Worm (Caenorhabditis elegans): Measurements from ENCODE around the gene gcy-18.

Gene gcy-18

DNA sequence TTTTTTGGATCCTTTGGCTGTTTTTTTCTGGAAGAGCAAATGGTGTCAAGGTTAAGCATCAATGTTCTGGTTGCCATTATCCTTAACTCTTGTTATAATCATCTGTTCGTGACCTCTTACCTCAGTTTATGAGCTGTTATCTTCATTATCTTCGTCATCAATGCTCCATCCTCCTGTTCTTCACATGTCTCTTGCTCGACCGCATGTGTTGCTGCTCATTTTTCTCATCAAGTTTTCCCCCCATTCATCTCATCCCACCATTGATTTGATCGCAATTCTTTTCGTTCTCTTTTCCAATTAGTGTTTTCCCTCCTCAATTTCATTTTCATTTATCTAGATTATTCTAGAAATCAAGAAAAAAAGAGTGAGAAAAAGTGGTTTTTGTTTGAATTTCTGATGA lies 42.4 kb upstream of the gcy-18 start:
- TF ChIP-seq C08G9.2 (tag; optimal IDR thresholded peaks at IDR 0.05) (no peak), sdc-2 (tag; optimal IDR thresholded peaks at IDR 0.05) (no peak)

DNA sequence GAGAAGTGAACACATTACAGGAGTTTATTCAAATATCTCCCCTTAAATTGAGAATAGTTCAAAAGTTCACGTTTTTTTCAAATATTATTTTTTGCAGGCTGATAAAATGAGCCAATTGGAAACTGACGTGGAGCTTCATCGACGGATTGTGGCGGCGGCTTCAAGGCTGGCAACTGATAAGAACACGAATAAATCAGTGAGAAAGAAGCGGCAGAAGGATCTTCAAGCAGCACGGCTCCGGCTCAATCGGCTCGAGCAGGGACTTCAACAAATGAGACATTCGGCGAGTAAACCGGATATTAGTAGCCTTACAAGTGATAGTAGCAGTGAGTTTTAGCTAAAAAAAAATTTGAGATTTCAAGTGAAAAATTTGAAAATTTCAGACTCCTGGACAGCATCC lies 34.6 kb upstream of the gcy-18 start, which contains the start of gene M02B1.4:
Gene M02B1.4 (minus strand): TSS at position 9 of the 400 bp plus-strand sequence.
- TF ChIP-seq hlh-8 (tag; optimal IDR thresholded peaks at IDR 0.05) (no peak), ceh-2 (tag; optimal IDR thresholded peaks at IDR 0.05) (no peak)

DNA sequence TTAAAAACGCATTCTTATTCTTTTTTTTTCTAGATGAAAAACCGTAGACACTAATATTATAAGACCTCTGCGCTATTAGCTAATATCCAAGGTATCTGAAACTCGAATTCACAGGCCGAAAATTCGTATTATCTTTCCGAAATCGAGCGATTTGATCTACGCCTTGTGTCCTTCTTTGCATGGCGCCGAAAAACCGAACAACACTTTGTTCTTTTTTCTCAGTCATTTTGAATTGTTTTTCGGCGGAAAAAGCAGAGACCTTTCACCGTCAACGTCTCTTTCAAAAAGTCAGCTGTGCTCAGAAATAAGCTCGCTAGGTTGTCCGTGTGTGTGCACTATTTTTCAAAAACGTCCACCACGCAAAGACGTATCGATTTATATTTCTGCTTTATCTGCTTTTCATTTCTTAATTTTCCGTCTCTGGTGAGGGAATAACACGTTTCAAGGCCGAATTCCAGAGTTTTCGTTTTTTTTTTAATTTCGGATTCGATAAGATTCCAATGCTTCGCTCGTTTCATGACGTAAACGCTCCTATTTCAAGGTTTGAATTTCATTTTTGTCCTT lies 29.0 kb upstream of the gcy-18 start:
- no peak for TF ChIP-seq ceh-34 (tag; optimal IDR thresholded peaks at IDR 0.05)
- TF ChIP-seq ceh-48 (tag; optimal IDR thresholded peaks at IDR 0.05) = peak; percentile 49
- TF ChIP-seq nhr-11 (tag; optimal IDR thresholded peaks at IDR 0.05) = no peak

DNA sequence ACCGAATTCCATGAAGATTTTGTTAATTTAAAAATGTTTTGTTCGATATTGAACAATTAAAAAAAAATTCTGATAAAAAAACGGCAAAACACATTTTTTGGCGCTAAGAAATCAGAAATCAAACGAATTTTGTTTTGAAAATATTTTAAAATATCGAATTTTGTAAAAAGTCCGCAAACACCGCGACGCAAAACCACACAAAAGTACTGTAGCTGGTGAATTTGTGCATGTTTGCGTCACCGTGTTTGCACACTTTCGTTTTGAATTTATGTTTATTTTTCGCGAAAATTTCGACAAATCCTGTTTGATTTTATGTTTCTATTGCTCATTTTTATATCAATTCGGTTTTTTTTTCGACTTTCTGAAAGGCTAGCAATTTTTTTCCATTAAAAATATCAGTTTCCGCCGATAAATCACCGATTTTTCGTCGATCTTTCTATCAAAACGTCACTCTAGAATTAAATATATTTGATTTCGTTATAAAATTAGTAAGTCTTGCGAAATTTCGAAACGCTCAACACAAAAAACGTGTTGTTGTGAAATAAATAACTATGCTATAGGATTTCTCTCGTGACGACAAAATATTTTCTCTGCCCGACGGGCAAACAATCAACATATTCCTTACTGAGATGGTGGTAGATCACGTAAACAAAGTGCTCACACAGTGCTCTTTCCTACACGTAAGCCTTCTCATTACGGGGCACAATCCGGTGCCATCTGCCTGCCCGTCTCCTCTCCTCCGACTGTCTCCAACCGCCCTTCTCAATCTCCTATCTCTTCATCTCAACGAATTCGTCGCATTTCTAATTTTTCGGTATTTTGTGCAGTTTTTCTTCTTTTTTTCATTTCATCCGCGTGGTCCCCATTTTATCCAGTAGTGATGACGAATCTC lies 28.0 kb upstream of the gcy-18 start:
- TF ChIP-seq unc-86 (tag; optimal IDR thresholded peaks at IDR 0.05) (no peak), npax-4 (tag; optimal IDR thresholded peaks at IDR 0.05) (no peak), syd-9 (tag; optimal IDR thresholded peaks at IDR 0.05) (no peak), Y22D7AL.16 (tag; optimal IDR thresholded peaks at IDR 0.05) (no peak), sox-4 (tag; optimal IDR thresholded peaks at IDR 0.05) (no peak), sox-2 (GFP tag; IDR thresholded peaks at IDR 0.05) (no peak), pag-3 (tag; optimal IDR thresholded peaks at IDR 0.05; ENCODE audit: borderline replicate concordance) (no peak), nhr-232 (tag; optimal IDR thresholded peaks at IDR 0.05) (no peak), ceh-18 (tag; optimal IDR thresholded peaks at IDR 0.05) (no peak), ttx-3 (tag; optimal IDR thresholded peaks at IDR 0.05) (no peak), rnt-1 (tag; optimal IDR thresholded peaks at IDR 0.05) (no peak), hlh-8 (tag; optimal IDR thresholded peaks at IDR 0.05) (no peak), tbx-7 (tag; optimal IDR thresholded peaks at IDR 0.05) (no peak)

DNA sequence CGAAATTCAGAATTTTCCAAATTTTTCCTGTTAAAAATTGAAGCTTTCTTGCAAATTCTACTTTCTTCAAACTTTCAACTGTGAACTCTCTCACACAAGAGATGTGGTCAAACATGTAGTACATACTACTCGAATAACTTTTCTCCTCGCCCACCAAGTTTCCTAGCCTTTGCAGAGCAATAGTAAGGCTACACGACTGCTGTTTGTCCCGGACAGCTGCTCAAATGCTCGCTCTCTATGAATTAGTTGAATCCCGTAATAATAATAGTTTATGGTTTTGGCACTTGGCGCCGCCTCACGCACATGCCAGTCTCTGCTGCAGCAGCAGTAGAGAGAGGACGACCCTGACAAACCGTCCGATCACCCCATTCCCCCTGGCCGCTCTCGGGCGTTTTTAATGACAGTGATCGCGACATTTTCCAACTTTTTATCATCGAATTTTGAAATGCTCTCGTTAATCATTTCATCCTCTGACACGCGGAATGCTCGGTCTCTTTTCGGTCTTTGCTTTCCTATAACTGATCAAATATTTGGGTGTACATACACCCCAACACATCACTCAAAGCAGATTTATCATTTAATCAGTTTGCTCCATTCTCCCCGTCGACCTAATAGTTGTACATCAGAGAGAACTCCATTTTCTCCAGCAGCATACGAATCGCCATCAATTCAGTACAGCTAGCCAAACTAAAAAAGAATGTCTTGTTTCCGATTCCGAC lies 26.0 kb upstream of the gcy-18 start:
- TF ChIP-seq ama-1 (optimal IDR thresholded peaks at IDR 0.05) (no peak), ceh-30 (tag; optimal IDR thresholded peaks at IDR 0.05) (no peak), elt-2 (tag; optimal IDR thresholded peaks at IDR 0.05) (peak; percentile 8), ceh-2 (tag; optimal IDR thresholded peaks at IDR 0.05) (no peak)

DNA sequence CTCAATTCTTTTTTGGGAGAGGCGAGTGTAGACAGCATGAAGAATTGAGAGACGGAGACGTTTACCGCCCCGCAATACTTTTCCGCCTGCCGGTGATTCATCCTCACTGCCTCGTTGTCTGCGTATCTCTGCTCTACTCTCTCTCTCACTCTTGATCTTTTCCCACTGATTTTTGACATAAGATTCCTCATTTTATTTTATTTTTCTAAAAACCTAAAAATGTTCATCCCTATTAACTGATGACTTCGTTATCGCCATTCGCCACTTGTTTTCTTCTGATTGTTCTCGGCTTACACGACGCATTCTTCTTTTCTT lies 25.5 kb upstream of the gcy-18 start:
- no peak for TF ChIP-seq che-1 (tag; optimal IDR thresholded peaks at IDR 0.05)
- peak; percentile 22 for TF ChIP-seq nfya-1 (tag; optimal IDR thresholded peaks at IDR 0.05)

DNA sequence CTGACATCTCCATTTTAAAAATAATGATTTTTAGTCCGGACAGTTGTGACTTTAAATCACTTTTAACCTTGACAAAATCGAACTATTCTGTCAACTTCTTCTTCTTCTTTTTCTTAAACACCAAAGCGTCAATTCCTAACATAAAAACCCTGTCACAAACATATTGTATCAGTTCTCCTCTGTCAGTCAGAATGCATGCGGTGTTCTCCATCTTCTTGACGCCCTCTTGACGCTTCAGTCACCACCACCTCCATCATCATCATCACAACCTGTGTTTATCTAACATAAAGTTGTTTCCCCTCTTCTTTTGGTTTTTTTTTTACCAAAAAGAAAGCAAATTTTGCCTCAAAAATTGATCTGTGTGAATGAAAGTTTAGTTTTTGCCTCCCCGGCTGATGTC lies 24.5 kb upstream of the gcy-18 start:
- TF ChIP-seq ets-4 (tag; optimal IDR thresholded peaks at IDR 0.05) = no peak
- TF ChIP-seq nhr-11 (tag; optimal IDR thresholded peaks at IDR 0.05) = no peak
- TF ChIP-seq hlh-15 (tag; optimal IDR thresholded peaks at IDR 0.05) = no peak
- no peak for TF ChIP-seq ceh-30 (tag; optimal IDR thresholded peaks at IDR 0.05)
- no peak for TF ChIP-seq ceh-34 (tag; optimal IDR thresholded peaks at IDR 0.05)
- TF ChIP-seq odd-2 (tag; optimal IDR thresholded peaks at IDR 0.05) = no peak
- no peak for TF ChIP-seq K02D7.2 (tag; optimal IDR thresholded peaks at IDR 0.05)
- TF ChIP-seq sdc-2 (tag; optimal IDR thresholded peaks at IDR 0.05) = no peak
- TF ChIP-seq sox-4 (tag; optimal IDR thresholded peaks at IDR 0.05) = no peak
- no peak for TF ChIP-seq hlh-30 (tag; optimal IDR thresholded peaks at IDR 0.05; ENCODE audit: insufficient read depth)
- TF ChIP-seq T23F11.4 (GFP tag; optimal IDR thresholded peaks at IDR 0.05) = no peak
- no peak for TF ChIP-seq unc-3 (GFP tag; conservative IDR thresholded peaks at IDR 0.05)
- TF ChIP-seq unc-3 (tag; optimal IDR thresholded peaks at IDR 0.05) = no peak
- TF ChIP-seq unc-55 (GFP tag; optimal IDR thresholded peaks at IDR 0.05) = no peak
- TF ChIP-seq pax-1 (tag; optimal IDR thresholded peaks at IDR 0.05) = no peak
